Worm (Caenorhabditis elegans): ENCODE data around the gene C29F7.3.

The C29F7.3 gene

ce11 chrX:13419884-13420339 lies at the start of gene C29F7.3:
Gene C29F7.3 (minus strand): TSS chrX:13419934.
- TF ChIP-seq R02D3.7 (tag; optimal IDR thresholded peaks at IDR 0.05) (no peak), unc-39 (tag; optimal IDR thresholded peaks at IDR 0.05) (no peak), mxl-2 (GFP tag; conservative IDR thresholded peaks at IDR 0.05) (no peak), ces-1 (GFP tag; optimal IDR thresholded peaks at IDR 0.05) (no peak), nhr-6 (tag; optimal IDR thresholded peaks at IDR 0.05) (no peak), mes-2 (tag; optimal IDR thresholded peaks at IDR 0.05; ENCODE audit: poor library complexity, severe bottlenecking) (no peak), aly-2 (tag; optimal IDR thresholded peaks at IDR 0.05) (no peak), ztf-7 (tag; optimal IDR thresholded peaks at IDR 0.05) (no peak), tag-97 (GFP tag; IDR thresholded peaks at IDR 0.05) (no peak), unc-62 (GFP tag; optimal IDR thresholded peaks at IDR 0.05 in 1 of 2) (peak in 1 of 2 experiments; percentile 66), unc-62 (tag; optimal IDR thresholded peaks at IDR 0.05) (no peak), saeg-2 (GFP tag; IDR thresholded peaks at IDR 0.05) (no peak), ceh-62 (tag; optimal IDR thresholded peaks at IDR 0.05) (no peak), aha-1 (tag) (no peak), egl-27 (tag; optimal IDR thresholded peaks at IDR 0.05) (no peak), hif-1 (tag; optimal IDR thresholded peaks at IDR 0.05) (no peak), nhr-42 (GFP tag; IDR thresholded peaks at IDR 0.05) (no peak), ZK337.2 (GFP tag; IDR thresholded peaks at IDR 0.05) (no peak), mxl-3 (GFP tag; optimal IDR thresholded peaks at IDR 0.05) (peak; percentile 11), F49E8.2 (tag; optimal IDR thresholded peaks at IDR 0.05; ENCODE audit: borderline replicate concordance) (no peak), dmd-8 (GFP tag; IDR thresholded peaks at IDR 0.05) (no peak), sdz-12 (GFP tag; optimal IDR thresholded peaks at IDR 0.05) (no peak), lin-15B (tag; optimal IDR thresholded peaks at IDR 0.05) (no peak), lin-1 (GFP tag; IDR thresholded peaks at IDR 0.05) (peak; percentile 85), F37D6.2 (tag; optimal IDR thresholded peaks at IDR 0.05) (no peak), egl-43 (GFP tag; IDR thresholded peaks at IDR 0.05) (no peak), daf-8 (GFP tag; IDR thresholded peaks at IDR 0.05) (no peak), ama-1 (optimal IDR thresholded peaks at IDR 0.05) (no peak), spr-1 (tag; optimal IDR thresholded peaks at IDR 0.05) (no peak), nhr-48 (tag; optimal IDR thresholded peaks at IDR 0.05) (peak; percentile 61), D1046.2 (GFP tag; IDR thresholded peaks at IDR 0.05) (no peak), snpc-1.2 (GFP tag; IDR thresholded peaks at IDR 0.05) (no peak), F26F4.8 (GFP tag; conservative IDR thresholded peaks at IDR 0.05) (no peak), fos-1 (tag; optimal IDR thresholded peaks at IDR 0.05) (no peak), Y5F2A.4 (GFP tag; optimal IDR thresholded peaks at IDR 0.05) (no peak), nhr-10 (tag; optimal IDR thresholded peaks at IDR 0.05) (no peak), nhr-237 (tag; optimal IDR thresholded peaks at IDR 0.05) (no peak), lin-13 (GFP tag; optimal IDR thresholded peaks at IDR 0.05) (no peak), attf-4 (tag; optimal IDR thresholded peaks at IDR 0.05) (no peak), spr-3 (GFP tag; optimal IDR thresholded peaks at IDR 0.05) (no peak), ctbp-1 (GFP tag; IDR thresholded peaks at IDR 0.05) (0 out of 2 replicates have a peak, but pooled peaks have one; percentile 37), nhr-25 (tag; optimal IDR thresholded peaks at IDR 0.05; ENCODE audit: borderline replicate concordance, insufficient read depth) (no peak), php-3 (GFP tag; IDR thresholded peaks at IDR 0.05) (peak; percentile 88), nhr-28 (tag; optimal IDR thresholded peaks at IDR 0.05) (peak; percentile 97), Y75B8A.6 (GFP tag; IDR thresholded peaks at IDR 0.05) (no peak), nhr-41 (GFP tag; IDR thresholded peaks at IDR 0.05) (no peak), F10B5.3 (tag; optimal IDR thresholded peaks at IDR 0.05) (no peak), zip-11 (GFP tag; IDR thresholded peaks at IDR 0.05) (no peak), tra-1 (GFP tag; IDR thresholded peaks at IDR 0.05) (peak; percentile 98), Y105C5A.15 (GFP tag; IDR thresholded peaks at IDR 0.05) (no peak), T26A8.4 (GFP tag; IDR thresholded peaks at IDR 0.05) (no peak), lin-38 (GFP tag; IDR thresholded peaks at IDR 0.05) (no peak), dpl-1 (GFP tag; optimal IDR thresholded peaks at IDR 0.05) (no peak)

Measured in whole organism, L4 larva.